Worm (Caenorhabditis elegans) whole organism, L1 larva: ENCODE results near the gene nlp-61.

ENCODE experiments used
- C04F5.9 ChIP-seq: sonication (generic microtip); optimal IDR thresholded peaks from 2 replicates; lab custom pipeline; 2016; ENCODE audit warnings: missing genetic modification characterization, missing compliant biosample characterization
- Y116A8C.19 ChIP-seq: sonication (generic microtip); optimal IDR thresholded peaks from 2 replicates; lab custom pipeline; 2016; ENCODE audit warnings: missing compliant biosample characterization, missing genetic modification characterization, borderline replicate concordance
- aha-1 ChIP-seq: fragments of 150-350 bp; optimal IDR thresholded peaks from 2 replicates; lab custom pipeline; 2014; ENCODE audit warnings: missing biosample characterization, missing genetic modification characterization
- ceh-82 ChIP-seq, 3 experiments: fragments of 150-350 bp in 1 of 3; sonication (generic microtip) in 2 of 3; optimal IDR thresholded peaks; 2 replicates each; lab custom pipeline; 2014 to 2017; ENCODE audit warnings: missing biosample characterization in 3 of 3, missing genetic modification characterization in 3 of 3
- ceh-88 ChIP-seq: fragments of 200-800 bp; sonication (Bioruptor generic); IDR thresholded peaks from 2 replicates; pipeline ENCODE4 v1.3.6; 2022; ENCODE audit warnings: missing genetic modification characterization, missing compliant biosample characterization
- ceh-90 ChIP-seq: sonication (generic microtip); optimal IDR thresholded peaks from 2 replicates; lab custom pipeline; 2016; ENCODE audit warnings: missing genetic modification characterization, missing compliant biosample characterization
- ces-1 ChIP-seq: fragments of 150-350 bp; optimal IDR thresholded peaks from 2 replicates; lab custom pipeline; 2014; ENCODE audit warnings: missing biosample characterization, missing genetic modification reagents, missing genetic modification characterization
- dpl-1 ChIP-seq, 3 experiments: fragments of 150-350 bp in 2 of 3; sonication (generic microtip) in 1 of 3; optimal IDR thresholded peaks; 2 replicates each; lab custom pipeline; 2014 to 2017; ENCODE audit warnings: missing biosample characterization in 3 of 3, missing genetic modification characterization in 3 of 3, missing genetic modification reagents in 3 of 3
- dsc-1 ChIP-seq: sonication (generic microtip); optimal IDR thresholded peaks from 2 replicates; lab custom pipeline; 2016; ENCODE audit warnings: mild to moderate bottlenecking, missing genetic modification characterization, missing compliant biosample characterization
- efl-1 ChIP-seq, 4 experiments: fragments of 150-350 bp; optimal IDR thresholded peaks in 3 of 4; peaks in 1 of 4; 1 replicate in 1 of 4; 2 replicates in 3 of 4; lab custom pipeline; 2014; ENCODE audit warnings: missing biosample characterization in 2 of 4, missing genetic modification characterization in 2 of 4, missing genetic modification reagents in 2 of 4
- efl-3 ChIP-seq: fragments of 200-800 bp; sonication (Bioruptor generic); optimal IDR thresholded peaks from 2 replicates; lab custom pipeline; 2018; ENCODE audit warnings: mild to moderate bottlenecking, missing genetic modification characterization, missing compliant biosample characterization
- egl-13 ChIP-seq: sonication (generic microtip); optimal IDR thresholded peaks from 2 replicates; lab custom pipeline; 2016; ENCODE audit warnings: missing genotype, missing genetic modification reagents, missing genetic modification characterization, missing compliant biosample characterization
- egl-27 ChIP-seq, 2 experiments: fragments of 150-350 bp in 1 of 2; sonication (generic microtip); optimal IDR thresholded peaks; 3 replicates each; lab custom pipeline; 2017 to 2018; ENCODE audit warnings: missing biosample characterization in 2 of 2, missing genetic modification characterization in 2 of 2, missing genetic modification reagents in 2 of 2
- elt-2 ChIP-seq: sonication (generic microtip); optimal IDR thresholded peaks from 2 replicates; lab custom pipeline; 2016; ENCODE audit warnings: missing genetic modification characterization, mild to moderate bottlenecking, inconsistent platforms, missing compliant biosample characterization, missing genetic modification reagents
- elt-3 ChIP-seq, 6 experiments: fragments of 150-350 bp in 1 of 6; sonication (generic microtip); optimal IDR thresholded peaks; 2 replicates each; lab custom pipeline; 2017 to 2018; ENCODE audit warnings: missing biosample characterization in 6 of 6, missing genetic modification characterization in 6 of 6, inconsistent platforms in 1 of 6
- fkh-10 ChIP-seq: sonication (generic microtip); optimal IDR thresholded peaks from 2 replicates; lab custom pipeline; 2017; ENCODE audit warnings: missing biosample characterization, missing genetic modification reagents, missing genetic modification characterization
- fkh-8 ChIP-seq: sonication (generic microtip); optimal IDR thresholded peaks from 2 replicates; lab custom pipeline; 2016; ENCODE audit warnings: mild to moderate bottlenecking, missing genetic modification characterization, missing compliant biosample characterization
- fos-1 ChIP-seq: fragments of 150-350 bp; optimal IDR thresholded peaks from 2 replicates; lab custom pipeline; 2014; ENCODE audit warnings: missing biosample characterization, missing genetic modification characterization
- hlh-4 ChIP-seq: sonication (generic microtip); optimal IDR thresholded peaks from 2 replicates; lab custom pipeline; 2016; ENCODE audit warnings: mild to moderate bottlenecking, missing genetic modification characterization, missing compliant biosample characterization
- jun-1 ChIP-seq: fragments of 150-350 bp; optimal IDR thresholded peaks from 2 replicates; lab custom pipeline; 2014; ENCODE audit warnings: missing biosample characterization, missing genetic modification reagents, missing genetic modification characterization
- lin-13 ChIP-seq: fragments of 150-350 bp; optimal IDR thresholded peaks from 2 replicates; lab custom pipeline; 2014; ENCODE audit warnings: missing biosample characterization, missing genetic modification reagents, missing genetic modification characterization
- lin-14 ChIP-seq: fragments of 200-800 bp; sonication (Bioruptor generic); optimal IDR thresholded peaks from 2 replicates; lab custom pipeline; 2018; ENCODE audit warnings: mild to moderate bottlenecking, missing genetic modification characterization, moderate library complexity, missing compliant biosample characterization
- lin-15B ChIP-seq: fragments of 150-350 bp; sonication (generic microtip); optimal IDR thresholded peaks from 3 replicates; lab custom pipeline; 2014; ENCODE audit warnings: missing biosample characterization, missing genetic modification characterization
- lin-35 ChIP-seq, 2 experiments: fragments of 150-350 bp; optimal IDR thresholded peaks; 2 replicates each; lab custom pipeline; 2014; ENCODE audit warnings: missing biosample characterization in 2 of 2, missing genetic modification characterization in 2 of 2, missing genetic modification reagents in 2 of 2
- lir-3 ChIP-seq: sonication (generic microtip); optimal IDR thresholded peaks from 2 replicates; lab custom pipeline; 2016; ENCODE audit warnings: mild to moderate bottlenecking, missing genetic modification characterization, moderate library complexity, missing compliant biosample characterization; ENCODE audit not compliant: poor library complexity
- lsy-2 ChIP-seq, 2 experiments: fragments of 150-350 bp; optimal IDR thresholded peaks; 2 replicates each; lab custom pipeline; 2014; ENCODE audit warnings: missing biosample characterization in 2 of 2, missing genetic modification characterization in 2 of 2
- mdl-1 ChIP-seq, 2 experiments: fragments of 150-350 bp; optimal IDR thresholded peaks; 2 replicates each; lab custom pipeline; 2014 to 2017; ENCODE audit warnings: missing biosample characterization in 2 of 2, missing genetic modification characterization in 2 of 2, inconsistent platforms in 1 of 2
- mef-2 ChIP-seq: fragments of 150-350 bp; optimal IDR thresholded peaks from 2 replicates; lab custom pipeline; 2014; ENCODE audit warnings: missing biosample characterization, missing genetic modification characterization
- mep-1 ChIP-seq: fragments of 150-350 bp; optimal IDR thresholded peaks from 2 replicates; lab custom pipeline; 2014; ENCODE audit warnings: missing biosample characterization, missing genetic modification characterization
- nhr-11 ChIP-seq: fragments of 150-350 bp; optimal IDR thresholded peaks from 2 replicates; lab custom pipeline; 2014; ENCODE audit warnings: missing biosample characterization, missing genetic modification characterization
- nhr-20 ChIP-seq: sonication (generic microtip); optimal IDR thresholded peaks from 2 replicates; lab custom pipeline; 2016; ENCODE audit warnings: mild to moderate bottlenecking, missing genetic modification characterization, missing compliant biosample characterization
- nhr-28 ChIP-seq: fragments of 150-350 bp; optimal IDR thresholded peaks from 2 replicates; lab custom pipeline; 2014; ENCODE audit warnings: missing biosample characterization, missing genetic modification characterization
- nhr-71 ChIP-seq: sonication (generic microtip); optimal IDR thresholded peaks from 2 replicates; lab custom pipeline; 2016; ENCODE audit warnings: mild to moderate bottlenecking, missing genetic modification characterization, moderate library complexity, missing compliant biosample characterization
- nhr-76 ChIP-seq: sonication (generic microtip); optimal IDR thresholded peaks from 2 replicates; lab custom pipeline; 2017; ENCODE audit warnings: missing biosample characterization, missing genetic modification characterization
- nhr-77 ChIP-seq: fragments of 150-350 bp; optimal IDR thresholded peaks from 2 replicates; lab custom pipeline; 2014; ENCODE audit warnings: missing biosample characterization, missing genetic modification characterization
- nhr-84 ChIP-seq: sonication (generic microtip); optimal IDR thresholded peaks from 2 replicates; lab custom pipeline; 2017; ENCODE audit warnings: missing biosample characterization, missing genetic modification characterization
- nhr-90 ChIP-seq: sonication (generic microtip); optimal IDR thresholded peaks from 2 replicates; lab custom pipeline; 2016; ENCODE audit warnings: mild to moderate bottlenecking, missing genetic modification characterization, missing compliant biosample characterization; ENCODE audit not compliant: poor library complexity
- pag-3 ChIP-seq: sonication (generic microtip); optimal IDR thresholded peaks from 2 replicates; lab custom pipeline; 2017; ENCODE audit warnings: missing genetic modification characterization, mild to moderate bottlenecking, missing compliant biosample characterization, antibody characterized with exemption, borderline replicate concordance; ENCODE audit not compliant: insufficient read depth
- rnt-1 ChIP-seq: sonication (generic microtip); optimal IDR thresholded peaks from 2 replicates; lab custom pipeline; 2016; ENCODE audit warnings: mild to moderate bottlenecking, missing genetic modification characterization, moderate library complexity, missing compliant biosample characterization
- skn-1 ChIP-seq: fragments of 150-350 bp; optimal IDR thresholded peaks from 2 replicates; lab custom pipeline; 2014; ENCODE audit warnings: missing biosample characterization, missing genetic modification characterization
- snpc-4 ChIP-seq: fragments of 150-350 bp; optimal IDR thresholded peaks from 2 replicates; lab custom pipeline; 2014; ENCODE audit warnings: missing biosample characterization, missing genetic modification characterization
- snu-23 ChIP-seq: sonication (generic microtip); optimal IDR thresholded peaks from 2 replicates; lab custom pipeline; 2016; ENCODE audit warnings: missing genetic modification characterization, missing compliant biosample characterization
- tbx-2 ChIP-seq: sonication (generic microtip); optimal IDR thresholded peaks from 2 replicates; lab custom pipeline; 2016; ENCODE audit warnings: missing genetic modification characterization, missing compliant biosample characterization
- unc-130 ChIP-seq: fragments of 150-350 bp; optimal IDR thresholded peaks from 2 replicates; lab custom pipeline; 2017; ENCODE audit warnings: missing biosample characterization, missing genetic modification characterization, inconsistent platforms
- unc-62 ChIP-seq: fragments of 150-350 bp; optimal IDR thresholded peaks from 2 replicates; lab custom pipeline; 2014; ENCODE audit warnings: missing biosample characterization, missing genetic modification reagents, missing genetic modification characterization
- xbp-1 ChIP-seq: sonication (generic microtip); optimal IDR thresholded peaks from 2 replicates; lab custom pipeline; 2016; ENCODE audit warnings: missing genetic modification characterization, missing compliant biosample characterization
- zag-1 ChIP-seq: fragments of 150-350 bp; optimal IDR thresholded peaks from 2 replicates; lab custom pipeline; 2014; ENCODE audit warnings: missing biosample characterization, missing genetic modification characterization
- ztf-11 ChIP-seq, 2 experiments: sonication (generic microtip); optimal IDR thresholded peaks; 2 replicates each; lab custom pipeline; 2016 to 2017; ENCODE audit warnings: missing genetic modification characterization in 2 of 2, missing biosample characterization in 1 of 2, missing compliant biosample characterization in 1 of 2
- ztf-4 ChIP-seq: fragments of 150-350 bp; optimal IDR thresholded peaks from 2 replicates; lab custom pipeline; 2014; ENCODE audit warnings: missing biosample characterization, missing genetic modification characterization

The nlp-61 gene

DNA sequence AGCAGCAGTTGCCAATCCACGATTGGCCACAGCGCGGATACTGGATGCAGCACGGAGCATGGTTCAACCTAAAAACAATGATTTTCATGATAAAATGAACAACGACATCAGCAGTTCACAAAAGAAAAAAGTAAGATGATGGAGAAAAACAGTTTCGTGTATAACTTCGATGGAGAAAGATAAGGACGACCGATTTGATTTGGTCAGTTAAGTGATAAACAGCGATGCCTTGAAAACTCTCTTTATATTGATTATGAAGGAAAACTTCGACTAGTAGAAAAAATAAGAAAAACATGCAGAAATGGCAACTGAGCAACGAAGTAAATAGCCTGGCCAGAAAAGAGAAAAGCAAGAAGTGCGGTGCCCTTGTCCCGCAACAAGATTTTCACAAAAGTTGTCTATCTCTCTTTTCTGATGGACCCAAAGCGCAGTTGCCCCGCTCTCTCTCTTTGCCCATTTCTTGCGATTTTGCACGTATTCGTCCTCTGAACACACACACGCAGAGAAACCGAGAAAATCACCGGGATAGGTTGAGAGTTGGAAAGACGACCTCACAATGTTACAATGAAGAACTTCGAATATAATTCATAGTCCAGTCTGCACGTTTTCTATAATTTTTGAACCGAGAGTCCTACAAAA lies 33.6 kb downstream of the nlp-61 start, which contains the start of gene pcca-1:
pcca-1 (minus strand) TSS at position 68 of the 639 bp plus-strand sequence.
- no peak for TF ChIP-seq nhr-11 (tag; lab: Kevin White, UChicago)
- TF ChIP-seq ztf-11 (tag; optimal IDR thresholded peaks at IDR 0.05; lab: Kevin White, UChicago) = no peak
- no peak for TF ChIP-seq nhr-28 (tag; lab: Kevin White, UChicago)
- no peak for TF ChIP-seq fkh-8 (tag; lab: Kevin White, UChicago)
- peak; percentile 5 for TF ChIP-seq snu-23 (GFP tag; lab: Kevin White, UChicago)
- no peak for TF ChIP-seq nhr-90
- TF ChIP-seq nhr-76 (tag; lab: Kevin White, UChicago) = no peak
- TF ChIP-seq mep-1 (tag; lab: Kevin White, UChicago) = no peak
- TF ChIP-seq lin-14 (GFP tag; lab: Kevin White, UChicago) = peak; percentile 67
- no peak for TF ChIP-seq egl-13 (tag; lab: Kevin White, UChicago)
- no peak for TF ChIP-seq egl-27 (tag; optimal IDR thresholded peaks at IDR 0.05; lab: Kevin White, UChicago)
- no peak for TF ChIP-seq fos-1
- TF ChIP-seq ceh-88 (GFP tag; lab: Robert Waterston, UW) = no peak
- TF ChIP-seq mdl-1 (tag; optimal IDR thresholded peaks at IDR 0.05; lab: Kevin White, UChicago) = no peak
- TF ChIP-seq mef-2 (tag; lab: Kevin White, UChicago) = no peak
- TF ChIP-seq rnt-1 (tag; lab: Kevin White, UChicago) = peak; percentile 51
- TF ChIP-seq dsc-1 (tag; lab: Kevin White, UChicago) = no peak
- TF ChIP-seq nhr-84 (tag; lab: Kevin White, UChicago) = no peak
- TF ChIP-seq nhr-77 (tag; lab: Kevin White, UChicago) = no peak
- no peak for TF ChIP-seq C04F5.9 (tag; lab: Kevin White, UChicago)
- TF ChIP-seq xbp-1 (tag; lab: Kevin White, UChicago) = no peak
- no peak for TF ChIP-seq elt-3 (tag; optimal IDR thresholded peaks at IDR 0.05; lab: Kevin White, UChicago)
- TF ChIP-seq pag-3 (tag; lab: Kevin White, UChicago) = no peak
- TF ChIP-seq ces-1 (GFP tag; lab: Kevin White, UChicago) = no peak
- TF ChIP-seq snpc-4 = no peak
- no peak for TF ChIP-seq lir-3 (tag; lab: Kevin White, UChicago)
- TF ChIP-seq skn-1 = no peak
- peak; percentile 1 for TF ChIP-seq nhr-71 (tag; lab: Kevin White, UChicago)
- TF ChIP-seq Y116A8C.19 (tag; lab: Kevin White, UChicago) = no peak
- peak in 1 of 3 experiments; percentile 47 for TF ChIP-seq ceh-82 (tag; optimal IDR thresholded peaks at IDR 0.05; lab: Kevin White, UChicago)
- TF ChIP-seq hlh-4 (tag; lab: Kevin White, UChicago) = no peak
- TF ChIP-seq lin-13 (GFP tag; lab: Kevin White, UChicago) = peak; percentile 10
- no peak for TF ChIP-seq ztf-4
- peak; percentile 33 for TF ChIP-seq elt-2 (tag; lab: Kevin White, UChicago)
- no peak for TF ChIP-seq efl-3 (GFP tag; lab: Kevin White, UChicago)
- TF ChIP-seq unc-130 (tag; lab: Kevin White, UChicago) = peak; percentile 34
- no peak for TF ChIP-seq jun-1 (tag; lab: Kevin White, UChicago)
- TF ChIP-seq aha-1 = peak; percentile 85
- no peak for TF ChIP-seq fkh-10 (GFP tag; lab: Kevin White, UChicago)
- no peak for TF ChIP-seq lin-15B
- TF ChIP-seq, all 84 proteins: peak for 9

DNA sequence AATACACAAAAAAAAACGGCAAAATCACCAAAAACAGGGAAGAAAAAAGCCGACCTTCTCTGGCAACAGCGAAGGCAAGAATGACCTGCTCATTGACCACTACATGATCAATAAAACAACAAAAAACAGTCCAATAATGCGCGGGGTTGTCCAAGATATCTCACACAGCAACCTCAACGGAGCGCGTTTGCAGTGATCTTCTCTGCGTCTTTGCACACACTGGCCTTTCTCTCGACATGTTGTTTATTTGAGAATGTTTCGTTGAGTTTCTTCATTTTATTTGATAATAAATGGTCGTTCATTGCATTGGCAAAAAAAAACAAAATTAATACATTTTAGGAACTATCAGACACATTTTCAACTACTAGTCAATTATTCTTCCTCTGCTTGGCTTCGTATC lies 34.2 kb downstream of the nlp-61 start:
- TF ChIP-seq xbp-1 (tag; lab: Kevin White, UChicago) (peak; percentile 14), nhr-71 (tag; lab: Kevin White, UChicago) (peak; percentile 62), ceh-90 (tag; lab: Kevin White, UChicago) (no peak), elt-2 (tag; lab: Kevin White, UChicago) (peak; percentile 45), snu-23 (GFP tag; lab: Kevin White, UChicago) (peak; percentile 68), tbx-2 (peak; percentile 52), lsy-2 (tag; optimal IDR thresholded peaks at IDR 0.05; lab: Kevin White, UChicago) (peak; percentile 11 to 43), unc-62 (GFP tag; lab: Kevin White, UChicago) (no peak), lir-3 (tag; lab: Kevin White, UChicago) (no peak), zag-1 (tag; lab: Kevin White, UChicago) (no peak), elt-3 (tag; optimal IDR thresholded peaks at IDR 0.05; lab: Kevin White, UChicago) (peak in 4 of 6 experiments; percentile 4 to 85 (median 22)), aha-1 (no peak), mdl-1 (tag; optimal IDR thresholded peaks at IDR 0.05; lab: Kevin White, UChicago) (peak in 1 of 2 experiments; percentile 30), dpl-1 (GFP tag; optimal IDR thresholded peaks at IDR 0.05; lab: Kevin White, UChicago) (peak in 2 of 3 experiments; percentile 36 to 43), pag-3 (tag; lab: Kevin White, UChicago) (no peak), nhr-20 (tag; lab: Kevin White, UChicago) (peak; percentile 72), lin-35 (GFP tag; optimal IDR thresholded peaks at IDR 0.05; lab: Kevin White, UChicago) (peak; percentile 29 to 69), efl-1 (optimal IDR thresholded peaks at IDR 0.05; lab: Kevin White, UChicago) (peak in 1 of 2 experiments; percentile 28), efl-1 (GFP tag; optimal IDR thresholded peaks at IDR 0.05 in 1 of 2; lab: Kevin White, UChicago) (peak in 1 of 2 experiments; percentile 31)
